Worm (Caenorhabditis elegans): Measurements from ENCODE around the gene ceh-75.

Gene ceh-75

DNA sequence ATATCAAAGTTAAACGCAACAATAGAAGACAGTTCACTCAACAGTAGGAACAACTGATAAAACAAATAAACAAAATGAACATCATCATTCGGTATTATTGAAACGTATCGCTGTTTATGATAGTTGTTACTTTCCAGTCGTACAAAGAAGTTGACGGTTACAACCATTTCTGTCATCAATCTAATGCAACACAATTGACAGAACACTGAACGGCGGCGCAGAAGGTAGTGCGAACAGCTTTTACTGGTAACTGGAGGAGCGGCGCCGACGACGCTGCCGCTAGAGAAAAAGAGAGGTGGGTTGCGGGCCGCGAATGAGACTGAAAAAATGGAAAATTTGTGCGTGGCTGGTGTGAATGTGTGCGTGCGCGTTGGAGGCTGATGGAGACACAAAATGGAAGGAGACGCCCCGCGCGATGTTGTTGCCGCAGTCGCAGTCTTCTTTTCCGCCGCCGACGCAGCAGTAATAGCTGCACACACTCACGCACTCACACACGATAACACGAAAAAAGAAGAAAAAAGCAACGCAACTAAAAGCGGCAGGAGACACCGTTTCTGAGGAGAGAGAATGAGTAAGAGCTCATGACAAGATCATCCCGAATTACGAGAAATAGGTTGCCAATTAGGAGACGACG lies 43.1 kb downstream of the ceh-75 start:
- no peak for TF ChIP-seq unc-62 (GFP tag; optimal IDR thresholded peaks at IDR 0.05)

DNA sequence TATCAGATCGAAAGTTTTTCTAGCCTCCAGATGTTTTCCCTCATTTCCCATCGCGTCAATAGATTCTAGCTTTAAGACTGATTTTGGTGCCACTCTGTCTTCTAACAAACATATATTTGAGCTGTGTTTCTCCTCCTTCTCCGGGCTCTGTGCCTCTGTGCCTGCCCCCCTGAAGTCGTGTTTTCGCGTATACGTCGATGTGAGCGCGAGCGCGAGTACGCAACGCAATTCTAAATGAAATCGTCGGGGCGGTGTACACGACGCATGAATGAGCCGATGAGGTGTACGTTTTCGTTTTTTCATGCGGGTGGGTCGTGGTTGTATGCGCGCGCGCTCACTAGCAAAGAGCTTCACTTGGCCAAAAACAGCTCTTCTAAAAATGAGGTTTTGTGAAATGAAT lies 44.8 kb downstream of the ceh-75 start:
- no peak for TF ChIP-seq unc-62 (GFP tag; optimal IDR thresholded peaks at IDR 0.05)

DNA sequence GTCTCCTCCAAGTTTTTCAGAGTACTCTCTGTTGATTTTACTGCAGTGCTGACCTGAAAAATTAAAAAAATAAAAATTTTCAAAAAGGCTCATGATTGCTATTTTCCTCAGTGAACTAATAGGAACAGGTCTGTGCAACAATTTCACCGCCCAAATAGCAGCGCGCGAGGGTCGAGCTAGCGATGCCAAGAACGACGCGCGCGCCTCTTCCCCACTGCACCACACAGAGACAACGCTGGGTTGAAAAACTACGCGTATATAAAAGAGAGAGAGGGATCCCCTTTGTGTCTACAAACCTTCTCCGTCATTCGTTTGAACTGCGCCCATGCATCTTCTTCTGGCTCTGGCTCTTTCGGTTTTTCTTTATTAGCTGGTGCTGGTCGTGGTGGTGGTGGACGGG lies 49.0 kb downstream of the ceh-75 start:
- TF ChIP-seq unc-62 (GFP tag; optimal IDR thresholded peaks at IDR 0.05), result no peak
